Worm (Caenorhabditis elegans): ENCODE measurements around the gene F45E6.1.
A peak's percentile ranks its signal among the peaks of the same experiment; 100 is the strongest.

Gene F45E6.1

DNA sequence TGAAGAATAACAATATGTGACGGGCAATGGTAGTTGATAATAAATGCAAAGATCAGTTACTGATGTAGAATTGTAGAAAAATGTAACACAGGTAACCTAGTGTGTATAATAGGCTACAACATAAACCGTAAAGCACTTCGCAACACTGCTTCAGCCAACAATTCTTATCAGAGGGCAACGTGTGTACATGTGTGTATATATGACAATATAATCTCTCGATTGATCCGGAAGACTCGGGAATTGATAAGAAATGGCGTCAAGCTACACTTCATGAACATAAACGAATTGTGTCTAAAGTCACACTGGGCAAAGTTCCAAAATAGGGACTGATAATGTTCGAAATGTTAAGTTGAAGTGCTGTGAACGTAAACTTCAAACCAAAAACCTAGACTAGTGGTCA lies 41.2 kb upstream of the F45E6.1 start:
- TF ChIP-seq php-3 (GFP tag; IDR thresholded peaks at IDR 0.05) = peak; percentile 76
- TF ChIP-seq daf-19 (GFP tag; conservative IDR thresholded peaks at IDR 0.05) = no peak
- no peak for TF ChIP-seq lin-38 (GFP tag; IDR thresholded peaks at IDR 0.05)
- peak; percentile 9 for TF ChIP-seq nhr-48 (tag; optimal IDR thresholded peaks at IDR 0.05)
- TF ChIP-seq ztf-11 (tag; optimal IDR thresholded peaks at IDR 0.05) = no peak
- no peak for TF ChIP-seq zfp-3 (GFP tag; conservative IDR thresholded peaks at IDR 0.05)
- TF ChIP-seq T26A8.4 (GFP tag; IDR thresholded peaks at IDR 0.05) = no peak
- TF ChIP-seq nhr-77 (tag; optimal IDR thresholded peaks at IDR 0.05) = peak; percentile 13
- no peak for TF ChIP-seq mep-1 (tag; optimal IDR thresholded peaks at IDR 0.05)
- TF ChIP-seq ztf-7 (tag; optimal IDR thresholded peaks at IDR 0.05) = no peak
- TF ChIP-seq duxl-1 (tag; optimal IDR thresholded peaks at IDR 0.05; ENCODE audit: poor library complexity) = no peak
- peak; percentile 90 for TF ChIP-seq dmd-6 (GFP tag; IDR thresholded peaks at IDR 0.05)
- TF ChIP-seq lin-1 (GFP tag; IDR thresholded peaks at IDR 0.05) = peak; percentile 76; the same call in 1 of the 2 replicates
- no peak for TF ChIP-seq lin-15B (tag; optimal IDR thresholded peaks at IDR 0.05)
- no peak for TF ChIP-seq zfp-2 (tag; optimal IDR thresholded peaks at IDR 0.05)
- TF ChIP-seq mes-2 (tag; optimal IDR thresholded peaks at IDR 0.05; ENCODE audit: poor library complexity, severe bottlenecking) = peak; percentile 16
- TF ChIP-seq hlh-30 (tag; optimal IDR thresholded peaks at IDR 0.05; ENCODE audit: insufficient read depth) = peak; percentile 10
- TF ChIP-seq madf-9 (GFP tag; conservative IDR thresholded peaks at IDR 0.05) = no peak
- no peak; the same call in 1 of the 2 replicates for TF ChIP-seq pha-4 (GFP tag; IDR thresholded peaks at IDR 0.05)
- TF ChIP-seq pha-4 (tag; optimal IDR thresholded peaks at IDR 0.05) = no peak
- 0 out of 2 replicates have a peak, but pooled peaks have one; percentile 47 for TF ChIP-seq saeg-2 (GFP tag; IDR thresholded peaks at IDR 0.05)
- TF ChIP-seq lin-29 (GFP tag; IDR thresholded peaks at IDR 0.05) = no peak
- no peak for TF ChIP-seq zip-2 (tag; optimal IDR thresholded peaks at IDR 0.05)
- no peak for TF ChIP-seq nhr-6 (tag; optimal IDR thresholded peaks at IDR 0.05)
- no peak for TF ChIP-seq ceh-82 (tag; optimal IDR thresholded peaks at IDR 0.05)
- TF ChIP-seq daf-8 (GFP tag; IDR thresholded peaks at IDR 0.05) = no peak
- TF ChIP-seq unc-39 (tag; optimal IDR thresholded peaks at IDR 0.05) = no peak
- TF ChIP-seq jun-1 (tag; optimal IDR thresholded peaks at IDR 0.05) = no peak
- no peak for TF ChIP-seq zip-11 (GFP tag; IDR thresholded peaks at IDR 0.05)
- no peak for TF ChIP-seq F49E8.2 (tag; optimal IDR thresholded peaks at IDR 0.05; ENCODE audit: borderline replicate concordance)
- no peak for TF ChIP-seq ctbp-1 (GFP tag; IDR thresholded peaks at IDR 0.05)
- no peak for TF ChIP-seq ZK337.2 (GFP tag; IDR thresholded peaks at IDR 0.05)
- peak; percentile 85 for TF ChIP-seq pqm-1 (tag; optimal IDR thresholded peaks at IDR 0.05)
- TF ChIP-seq lin-39 (tag; optimal IDR thresholded peaks at IDR 0.05) = no peak
- TF ChIP-seq tra-1 (GFP tag; IDR thresholded peaks at IDR 0.05) = no peak
- no peak for TF ChIP-seq ceh-20 (GFP tag; IDR thresholded peaks at IDR 0.05)
- TF ChIP-seq F10B5.3 (tag; optimal IDR thresholded peaks at IDR 0.05) = no peak
- no peak for TF ChIP-seq fos-1 (tag; optimal IDR thresholded peaks at IDR 0.05)
- TF ChIP-seq ama-1 (optimal IDR thresholded peaks at IDR 0.05) = no peak
- TF ChIP-seq hlh-11 (tag; optimal IDR thresholded peaks at IDR 0.05) = peak; percentile 62
- peak; percentile 72 for TF ChIP-seq nhr-102 (tag; optimal IDR thresholded peaks at IDR 0.05)
- no peak for TF ChIP-seq mxl-2 (GFP tag; conservative IDR thresholded peaks at IDR 0.05)
- peak; percentile 81 for TF ChIP-seq dve-1 (tag; optimal IDR thresholded peaks at IDR 0.05; ENCODE audit: insufficient read depth)
- TF ChIP-seq Y5F2A.4 (GFP tag; optimal IDR thresholded peaks at IDR 0.05) = no peak
- no peak for TF ChIP-seq rbr-2 (tag; optimal IDR thresholded peaks at IDR 0.05)
- no peak for TF ChIP-seq madf-5 (GFP tag; IDR thresholded peaks at IDR 0.05)
- no peak for TF ChIP-seq daf-16 (GFP tag; optimal IDR thresholded peaks at IDR 0.05)
- TF ChIP-seq daf-16 (tag; optimal IDR thresholded peaks at IDR 0.05) = peak; percentile 93
- no peak for TF ChIP-seq dmd-9 (GFP tag; IDR thresholded peaks at IDR 0.05)
- no peak for TF ChIP-seq nhr-76 (tag; optimal IDR thresholded peaks at IDR 0.05)
- no peak for TF ChIP-seq Y48G9A.11 (GFP tag; IDR thresholded peaks at IDR 0.05)
- TF ChIP-seq arid-1 (GFP tag; conservative IDR thresholded peaks at IDR 0.05) = no peak
- peak; percentile 26 for TF ChIP-seq mxl-3 (GFP tag; optimal IDR thresholded peaks at IDR 0.05)
